Worm (Caenorhabditis elegans) whole organism, late embryonic: Measurements from ENCODE around the gene ZC155.2.

Experiments
- fkh-10 ChIP-seq: fragments of 150-350 bp; optimal IDR thresholded peaks from 2 replicates; lab custom pipeline; 2014; ENCODE audit warnings: missing biosample characterization, missing genetic modification reagents, missing genetic modification characterization
- hlh-30 ChIP-seq: sonication (generic microtip); optimal IDR thresholded peaks from 2 replicates; lab custom pipeline; 2017; ENCODE audit warnings: antibody characterized with exemption, missing genetic modification characterization, missing compliant biosample characterization; ENCODE audit not compliant: insufficient read depth

DNA sequence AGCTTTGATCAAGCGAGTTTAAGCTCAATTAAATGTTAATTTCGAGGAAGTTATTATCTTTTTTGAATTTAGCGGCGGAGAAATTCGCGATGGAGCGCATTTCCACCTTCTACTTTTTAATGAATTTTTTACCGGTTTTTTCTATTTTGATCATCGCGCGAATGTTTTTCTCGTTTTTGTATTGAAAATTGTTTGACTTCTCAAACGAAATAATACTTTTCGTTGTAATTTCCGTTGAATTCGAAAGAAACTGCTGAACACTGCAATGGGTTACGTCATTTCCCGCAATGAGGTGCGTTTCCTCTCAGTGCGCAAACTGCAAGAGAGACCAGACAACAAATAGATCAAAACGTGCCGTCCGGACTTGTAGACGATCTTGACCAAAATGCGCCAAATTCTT is 37.6 kb upstream of the ZC155.2 start:
- TF ChIP-seq hlh-30 (no peak), fkh-10 (GFP tag; lab: Kevin White, UChicago) (no peak)
